Fruit fly (Drosophila melanogaster) whole organism, embryonic: ENCODE data around the gene CG10576.
A peak's percentile ranks its signal among the peaks of the same experiment; 100 is the strongest.

Experiments
- CG15479 ChIP-seq: fragments of 200-800 bp; sonication (Bioruptor generic); optimal IDR thresholded peaks from 3 replicates; lab custom pipeline; 2019; ENCODE audit warnings: missing biosample characterization, mild to moderate bottlenecking, missing genetic modification characterization, moderate library complexity
- Dp ChIP-seq: fragments of 200-800 bp; sonication (Bioruptor generic); optimal IDR thresholded peaks from 2 replicates; lab custom pipeline; 2018; ENCODE audit warnings: missing biosample characterization, mild to moderate bottlenecking, missing genetic modification characterization, moderate library complexity
- Med ChIP-seq: fragments of 200-800 bp; sonication (Bioruptor generic); peaks from one replicate; lab custom pipeline; 2016; ENCODE audit warnings: missing biosample characterization, missing genetic modification characterization, mild to moderate bottlenecking, inconsistent platforms, moderate library complexity

DNA sequence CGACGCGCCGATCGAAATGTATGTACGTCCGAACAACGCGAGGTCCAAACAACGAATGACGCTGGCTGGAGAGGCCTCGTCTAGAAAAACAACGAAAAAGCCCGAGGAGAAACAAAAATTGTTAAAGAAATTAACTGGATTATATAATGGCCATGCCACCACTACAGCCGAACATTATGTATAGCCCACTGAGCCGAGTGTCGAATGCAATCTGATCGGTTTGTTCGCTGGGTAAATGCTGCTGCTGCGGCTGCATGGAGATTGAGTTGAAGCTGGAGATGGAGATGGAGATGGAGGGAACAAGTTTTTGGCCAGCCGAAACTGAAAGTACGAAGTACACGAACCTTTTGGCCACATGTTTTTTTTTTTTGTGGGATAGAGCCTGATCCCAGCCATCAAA lies 21.1 kb upstream of the CG10576 start, which contains the start of gene Cralbp:
- TF ChIP-seq Dp (GFP tag; lab: Kevin White, UChicago) (no peak), Med (GFP tag; lab: Kevin White, UChicago) (peak; percentile 45), CG15479 (GFP tag; lab: Kevin White, UChicago) (no peak)
